Fruit fly (Drosophila melanogaster) whole organism, embryonic: ENCODE results near the gene Phb1.

Source experiments
- Awh ChIP-seq: fragments of 200-800 bp; sonication (Bioruptor generic); IDR thresholded peaks from 2 replicates; pipeline ENCODE4, ENCODE4 v1.3.6; 2022; ENCODE audit warnings: missing biosample characterization, missing genetic modification characterization
- CG13296 ChIP-seq: fragments of 200-800 bp; sonication (Bioruptor generic); optimal IDR thresholded peaks from 3 replicates; lab custom pipeline; 2018; ENCODE audit warnings: missing biosample characterization, mild to moderate bottlenecking, missing genetic modification characterization
- CG16813 ChIP-seq: fragments of 200-800 bp; sonication (Bioruptor generic); IDR thresholded peaks from 3 replicates; pipeline ENCODE4 v1.3.6; 2022; ENCODE audit warnings: missing biosample characterization, missing genetic modification characterization; ENCODE audit not compliant: partially characterized antibody
- CG7745 ChIP-seq: fragments of 200-800 bp; sonication (Bioruptor generic); optimal IDR thresholded peaks from 2 replicates; lab custom pipeline; 2018; ENCODE audit warnings: missing biosample characterization, mild to moderate bottlenecking, missing genetic modification characterization, moderate library complexity
- crc ChIP-seq: fragments of 200-800 bp; sonication (Bioruptor generic); optimal IDR thresholded peaks from 2 replicates; lab custom pipeline; 2016; ENCODE audit warnings: missing biosample characterization, missing genetic modification characterization
- eve ChIP-seq, 2 experiments: fragments of >200 bp; optimal IDR thresholded peaks; 2 replicates each; lab custom pipeline; 2017; ENCODE audit warnings: missing biosample characterization in 2 of 2, missing genetic modification characterization in 2 of 2
- gce ChIP-seq: fragments of 200-800 bp; sonication (Bioruptor generic); IDR thresholded peaks from 3 replicates; pipeline ENCODE4 v1.3.6; 2022; ENCODE audit warnings: missing biosample characterization, missing genetic modification characterization
- ken ChIP-seq: fragments of 200-800 bp; sonication (Bioruptor generic); IDR thresholded peaks from 3 replicates; pipeline ENCODE4 v1.3.6; 2022; ENCODE audit warnings: missing biosample characterization, missing genetic modification characterization

- TF ChIP-seq CG13296 (GFP tag; lab: Kevin White, UChicago) (peak; percentile 95), Awh (GFP tag; lab: Robert Waterston, UW) (peak; percentile 98), gce (peak; percentile 96), ken (peak; percentile 95), CG16813 (GFP tag; lab: Robert Waterston, UW) (no peak), CG7745 (peak; percentile 76), crc (GFP tag; lab: Kevin White, UChicago) (peak; percentile 96), eve (GFP tag; optimal IDR thresholded peaks at IDR 0.05; lab: Kevin White, UChicago) (peak in 1 of 2 experiments; percentile 38)
These were observed 41.5 kb upstream of the Phb1 start for dm6 chr2L:19164933-19165813.
